Fruit fly (Drosophila melanogaster): ENCODE measurements around the gene CG7377.

- TF ChIP-seq ttk (optimal IDR thresholded peaks at IDR 0.05), result no peak
- no peak for TF ChIP-seq h (optimal IDR thresholded peaks at IDR 0.05)
- no peak for TF ChIP-seq Sin3A (optimal IDR thresholded peaks at IDR 0.05)
- TF ChIP-seq psq (optimal IDR thresholded peaks at IDR 0.05), result no peak
Measured at dm6 chr3L:11624281-11624680, 34.8 kb downstream of the CG7377 start, which contains the start of gene Akr1B.
